Worm (Caenorhabditis elegans) whole organism, L1 larva: Measurements from ENCODE around the gene F55G11.4.

Experiments used
- C16A3.4 ChIP-seq: fragments of 150-350 bp; optimal IDR thresholded peaks from 2 replicates; lab custom pipeline; 2014; ENCODE audit warnings: missing biosample characterization, missing genetic modification characterization
- aha-1 ChIP-seq: fragments of 150-350 bp; optimal IDR thresholded peaks from 2 replicates; lab custom pipeline; 2014; ENCODE audit warnings: missing biosample characterization, missing genetic modification characterization
- alr-1 ChIP-seq: fragments of 200-800 bp; sonication (Bioruptor generic); optimal IDR thresholded peaks from 2 replicates; lab custom pipeline; 2018; ENCODE audit warnings: borderline replicate concordance, mild to moderate bottlenecking, missing genetic modification characterization, missing compliant biosample characterization
- ama-1 ChIP-seq: fragments of 150-350 bp; optimal IDR thresholded peaks from 2 replicates; lab custom pipeline; 2014
- blmp-1 ChIP-seq: fragments of 150-350 bp; optimal IDR thresholded peaks from 2 replicates; lab custom pipeline; 2014; ENCODE audit warnings: missing biosample characterization, missing genetic modification characterization
- ceh-8 ChIP-seq: fragments of 200-800 bp; sonication (Bioruptor generic); optimal IDR thresholded peaks from 2 replicates; lab custom pipeline; 2018; ENCODE audit warnings: mild to moderate bottlenecking, missing genetic modification characterization, moderate library complexity, missing compliant biosample characterization
- ceh-82 ChIP-seq, 3 experiments: fragments of 150-350 bp in 1 of 3; sonication (generic microtip) in 2 of 3; optimal IDR thresholded peaks; 2 replicates each; lab custom pipeline; 2014 to 2017; ENCODE audit warnings: missing biosample characterization in 3 of 3, missing genetic modification characterization in 3 of 3
- ceh-88 ChIP-seq: fragments of 200-800 bp; sonication (Bioruptor generic); IDR thresholded peaks from 2 replicates; pipeline ENCODE4 v1.3.6; 2022; ENCODE audit warnings: missing genetic modification characterization, missing compliant biosample characterization
- egl-13 ChIP-seq: sonication (generic microtip); optimal IDR thresholded peaks from 2 replicates; lab custom pipeline; 2016; ENCODE audit warnings: missing genotype, missing genetic modification reagents, missing genetic modification characterization, missing compliant biosample characterization
- elt-3 ChIP-seq, 6 experiments: fragments of 150-350 bp in 1 of 6; sonication (generic microtip); optimal IDR thresholded peaks; 2 replicates each; lab custom pipeline; 2017 to 2018; ENCODE audit warnings: missing biosample characterization in 6 of 6, missing genetic modification characterization in 6 of 6, inconsistent platforms in 1 of 6
- ets-5 ChIP-seq: fragments of 200-800 bp; sonication (Bioruptor generic); IDR thresholded peaks from 2 replicates; pipeline ENCODE4 v1.3.6; 2022; ENCODE audit warnings: missing genetic modification characterization, missing compliant biosample characterization
- fkh-10 ChIP-seq: sonication (generic microtip); optimal IDR thresholded peaks from 2 replicates; lab custom pipeline; 2017; ENCODE audit warnings: missing biosample characterization, missing genetic modification reagents, missing genetic modification characterization
- fkh-4 ChIP-seq: sonication (generic microtip); optimal IDR thresholded peaks from 2 replicates; lab custom pipeline; 2016; ENCODE audit warnings: missing compliant biosample characterization, missing genetic modification characterization, borderline replicate concordance
- fos-1 ChIP-seq: fragments of 150-350 bp; optimal IDR thresholded peaks from 2 replicates; lab custom pipeline; 2014; ENCODE audit warnings: missing biosample characterization, missing genetic modification characterization
- grh-1 ChIP-seq: fragments of 200-800 bp; sonication (Bioruptor generic); IDR thresholded peaks from 2 replicates; pipeline ENCODE4 v1.3.6; 2022; ENCODE audit warnings: missing genetic modification reagents, missing genetic modification characterization, missing compliant biosample characterization
- irx-1 ChIP-seq: sonication (generic microtip); optimal IDR thresholded peaks from 2 replicates; lab custom pipeline; 2016; ENCODE audit warnings: missing genetic modification characterization, missing compliant biosample characterization
- isw-1 ChIP-seq: fragments of 200-800 bp; sonication (Bioruptor generic); IDR thresholded peaks from 2 replicates; pipeline ENCODE4 v1.3.6; 2022; ENCODE audit warnings: missing genetic modification characterization, missing compliant biosample characterization
- lin-14 ChIP-seq: fragments of 200-800 bp; sonication (Bioruptor generic); optimal IDR thresholded peaks from 2 replicates; lab custom pipeline; 2018; ENCODE audit warnings: mild to moderate bottlenecking, missing genetic modification characterization, moderate library complexity, missing compliant biosample characterization
- lin-35 ChIP-seq, 2 experiments: fragments of 150-350 bp; optimal IDR thresholded peaks; 2 replicates each; lab custom pipeline; 2014; ENCODE audit warnings: missing biosample characterization in 2 of 2, missing genetic modification characterization in 2 of 2, missing genetic modification reagents in 2 of 2
- lsy-2 ChIP-seq, 2 experiments: fragments of 150-350 bp; optimal IDR thresholded peaks; 2 replicates each; lab custom pipeline; 2014; ENCODE audit warnings: missing biosample characterization in 2 of 2, missing genetic modification characterization in 2 of 2
- mab-9 ChIP-seq: fragments of 200-800 bp; sonication (Bioruptor generic); IDR thresholded peaks from 2 replicates; pipeline ENCODE4 v1.3.6; 2022; ENCODE audit warnings: missing genetic modification reagents, missing genetic modification characterization, missing compliant biosample characterization
- mef-2 ChIP-seq: fragments of 150-350 bp; optimal IDR thresholded peaks from 2 replicates; lab custom pipeline; 2014; ENCODE audit warnings: missing biosample characterization, missing genetic modification characterization
- nhr-12 ChIP-seq: sonication (generic microtip); optimal IDR thresholded peaks from 2 replicates; lab custom pipeline; 2017; ENCODE audit warnings: missing biosample characterization, missing genetic modification characterization
- nhr-19 ChIP-seq: fragments of 200-800 bp; sonication (Bioruptor generic); conservative IDR thresholded peaks from 2 replicates; pipeline ENCODE4 v1.3.6; 2022; ENCODE audit warnings: missing genetic modification characterization, missing compliant biosample characterization
- nhr-20 ChIP-seq: sonication (generic microtip); optimal IDR thresholded peaks from 2 replicates; lab custom pipeline; 2016; ENCODE audit warnings: mild to moderate bottlenecking, missing genetic modification characterization, missing compliant biosample characterization
- nhr-237 ChIP-seq: fragments of 150-350 bp; optimal IDR thresholded peaks from 2 replicates; lab custom pipeline; 2014; ENCODE audit warnings: missing biosample characterization, missing genetic modification characterization
- nhr-28 ChIP-seq: fragments of 150-350 bp; optimal IDR thresholded peaks from 2 replicates; lab custom pipeline; 2014; ENCODE audit warnings: missing biosample characterization, missing genetic modification characterization
- nhr-71 ChIP-seq: sonication (generic microtip); optimal IDR thresholded peaks from 2 replicates; lab custom pipeline; 2016; ENCODE audit warnings: mild to moderate bottlenecking, missing genetic modification characterization, moderate library complexity, missing compliant biosample characterization
- nhr-85 ChIP-seq: sonication (generic microtip); peaks from one replicate; lab custom pipeline; 2016; ENCODE audit warnings: missing genetic modification characterization, inconsistent platforms, missing compliant biosample characterization
- nhr-90 ChIP-seq: sonication (generic microtip); optimal IDR thresholded peaks from 2 replicates; lab custom pipeline; 2016; ENCODE audit warnings: mild to moderate bottlenecking, missing genetic modification characterization, missing compliant biosample characterization; ENCODE audit not compliant: poor library complexity
- skn-1 ChIP-seq: fragments of 150-350 bp; optimal IDR thresholded peaks from 2 replicates; lab custom pipeline; 2014; ENCODE audit warnings: missing biosample characterization, missing genetic modification characterization
- snpc-4 ChIP-seq: fragments of 150-350 bp; optimal IDR thresholded peaks from 2 replicates; lab custom pipeline; 2014; ENCODE audit warnings: missing biosample characterization, missing genetic modification characterization
- snu-23 ChIP-seq: sonication (generic microtip); optimal IDR thresholded peaks from 2 replicates; lab custom pipeline; 2016; ENCODE audit warnings: missing genetic modification characterization, missing compliant biosample characterization
- sptf-1 ChIP-seq: fragments of 150-350 bp; optimal IDR thresholded peaks from 2 replicates; lab custom pipeline; 2014; ENCODE audit warnings: missing biosample characterization, missing genetic modification characterization
- swsn-7 ChIP-seq: sonication (generic microtip); optimal IDR thresholded peaks from 2 replicates; lab custom pipeline; 2016; ENCODE audit warnings: missing genetic modification characterization, missing compliant biosample characterization
- tlp-1 ChIP-seq: fragments of 150-350 bp; optimal IDR thresholded peaks from 2 replicates; lab custom pipeline; 2014; ENCODE audit warnings: missing biosample characterization, missing genetic modification characterization
- unc-62 ChIP-seq: fragments of 150-350 bp; optimal IDR thresholded peaks from 2 replicates; lab custom pipeline; 2014; ENCODE audit warnings: missing biosample characterization, missing genetic modification reagents, missing genetic modification characterization
- unc-86 ChIP-seq: sonication (generic microtip); optimal IDR thresholded peaks from 2 replicates; lab custom pipeline; 2016; ENCODE audit warnings: missing genetic modification characterization, missing compliant biosample characterization
- vab-15 ChIP-seq: sonication (generic microtip); optimal IDR thresholded peaks from 2 replicates; lab custom pipeline; 2017; ENCODE audit warnings: missing genotype, mild to moderate bottlenecking, missing genetic modification characterization, missing compliant biosample characterization
- xbp-1 ChIP-seq: sonication (generic microtip); optimal IDR thresholded peaks from 2 replicates; lab custom pipeline; 2016; ENCODE audit warnings: missing genetic modification characterization, missing compliant biosample characterization
- zag-1 ChIP-seq: fragments of 150-350 bp; optimal IDR thresholded peaks from 2 replicates; lab custom pipeline; 2014; ENCODE audit warnings: missing biosample characterization, missing genetic modification characterization
- ztf-4 ChIP-seq: fragments of 150-350 bp; optimal IDR thresholded peaks from 2 replicates; lab custom pipeline; 2014; ENCODE audit warnings: missing biosample characterization, missing genetic modification characterization

F55G11.4 gene

ce11 chrIV:12994376-12994775, 21.0 kb downstream of the F55G11.4 start, which contains the start of gene K10D11.4:
K10D11.4 (minus strand) TSS chrIV:12994476.
- TF ChIP-seq unc-86 (tag; lab: Kevin White, UChicago) (no peak), mab-9 (GFP tag; lab: Robert Waterston, UW) (no peak), tlp-1 (no peak), alr-1 (tag; lab: Kevin White, UChicago) (no peak), isw-1 (no peak), lin-35 (GFP tag; optimal IDR thresholded peaks at IDR 0.05; lab: Kevin White, UChicago) (no peak), fkh-10 (GFP tag; lab: Kevin White, UChicago) (no peak), ama-1 (no peak), ceh-8 (GFP tag; lab: Kevin White, UChicago) (no peak), vab-15 (tag; lab: Kevin White, UChicago) (no peak), C16A3.4 (no peak), aha-1 (tag; lab: Kevin White, UChicago) (no peak), sptf-1 (tag; lab: Kevin White, UChicago) (no peak), ceh-82 (tag; optimal IDR thresholded peaks at IDR 0.05; lab: Kevin White, UChicago) (no peak), nhr-19 (GFP tag; lab: Robert Waterston, UW) (no peak), unc-62 (GFP tag; lab: Kevin White, UChicago) (no peak)

ce11 chrIV:12995886-12996285, 22.5 kb downstream of the F55G11.4 start, which contains the start of gene K10D11.7:
K10D11.7 (minus strand) TSS chrIV:12995986.
- no peak for TF ChIP-seq nhr-71 (tag; lab: Kevin White, UChicago)
- TF ChIP-seq skn-1 (tag; lab: Kevin White, UChicago): no peak
- no peak for TF ChIP-seq elt-3 (tag; optimal IDR thresholded peaks at IDR 0.05; lab: Kevin White, UChicago)
- no peak for TF ChIP-seq isw-1
- TF ChIP-seq nhr-28: no peak
- TF ChIP-seq zag-1: no peak
- no peak for TF ChIP-seq ztf-4 (tag; lab: Kevin White, UChicago)
- no peak for TF ChIP-seq swsn-7 (tag; lab: Kevin White, UChicago)
- no peak for TF ChIP-seq ceh-88 (GFP tag; lab: Robert Waterston, UW)
- no peak for TF ChIP-seq ets-5 (GFP tag; lab: Robert Waterston, UW)
- TF ChIP-seq lin-14 (GFP tag; lab: Kevin White, UChicago): no peak
- no peak for TF ChIP-seq mef-2 (tag; lab: Kevin White, UChicago)

ce11 chrIV:12997560-12997959, 24.1 kb downstream of the F55G11.4 start:
- TF ChIP-seq grh-1 (GFP tag; lab: Robert Waterston, UW) (peak; percentile 55), fos-1 (tag; lab: Kevin White, UChicago) (no peak), vab-15 (tag; lab: Kevin White, UChicago) (no peak), nhr-71 (tag; lab: Kevin White, UChicago) (peak; percentile 56), lsy-2 (tag; optimal IDR thresholded peaks at IDR 0.05; lab: Kevin White, UChicago) (no peak), lin-14 (GFP tag; lab: Kevin White, UChicago) (peak; percentile 29), nhr-90 (tag; lab: Kevin White, UChicago) (no peak), egl-13 (tag; lab: Kevin White, UChicago) (no peak), fkh-4 (tag; lab: Kevin White, UChicago) (no peak), blmp-1 (peak; percentile 77), xbp-1 (tag; lab: Kevin White, UChicago) (no peak), snpc-4 (tag; lab: Kevin White, UChicago) (no peak), elt-3 (tag; optimal IDR thresholded peaks at IDR 0.05; lab: Kevin White, UChicago) (peak in 2 of 6 experiments; percentile 27 to 72), lin-35 (GFP tag; optimal IDR thresholded peaks at IDR 0.05; lab: Kevin White, UChicago) (peak in 1 of 2 experiments; percentile 13), nhr-20 (tag; lab: Kevin White, UChicago) (peak; percentile 16), irx-1 (tag; lab: Kevin White, UChicago) (no peak), nhr-85 (tag; lab: Kevin White, UChicago) (peak; percentile 85), nhr-19 (GFP tag; lab: Robert Waterston, UW) (no peak), aha-1 (tag; lab: Kevin White, UChicago) (no peak), snu-23 (GFP tag; lab: Kevin White, UChicago) (peak; percentile 42), nhr-12 (tag; lab: Kevin White, UChicago) (no peak), nhr-237 (tag; lab: Kevin White, UChicago) (no peak)
- TF ChIP-seq, all 84 proteins: peak for 9
